Worm (Caenorhabditis elegans): ENCODE results near the gene his-39.
A peak's percentile ranks its signal among the peaks of the same experiment; 100 is the strongest.

- TF ChIP-seq snpc-4 (tag; optimal IDR thresholded peaks at IDR 0.05) (no peak), nfya-1 (tag; optimal IDR thresholded peaks at IDR 0.05; ENCODE audit: insufficient read depth) (no peak), ZK546.5 (tag; optimal IDR thresholded peaks at IDR 0.05) (no peak), nhr-77 (tag; optimal IDR thresholded peaks at IDR 0.05) (no peak), unc-62 (GFP tag; optimal IDR thresholded peaks at IDR 0.05) (peak; percentile 55), tbx-2 (tag; optimal IDR thresholded peaks at IDR 0.05) (no peak), pha-4 (tag; optimal IDR thresholded peaks at IDR 0.05) (no peak), nhr-11 (tag; optimal IDR thresholded peaks at IDR 0.05) (no peak), pqm-1 (tag; optimal IDR thresholded peaks at IDR 0.05) (no peak), nhr-12 (tag; optimal IDR thresholded peaks at IDR 0.05) (no peak), lsy-12 (tag; optimal IDR thresholded peaks at IDR 0.05) (no peak), daf-12 (tag; optimal IDR thresholded peaks at IDR 0.05) (no peak), nhr-237 (tag; optimal IDR thresholded peaks at IDR 0.05) (no peak)
These were observed 41.9 kb upstream of the his-39 start, which contains the start of gene pxn-1 for ce11 chrV:8494260-8494939.

Measured in whole organism, L3 larva.